Fruit fly (Drosophila melanogaster): ENCODE results near the gene Or85f.

The Or85f gene

DNA sequence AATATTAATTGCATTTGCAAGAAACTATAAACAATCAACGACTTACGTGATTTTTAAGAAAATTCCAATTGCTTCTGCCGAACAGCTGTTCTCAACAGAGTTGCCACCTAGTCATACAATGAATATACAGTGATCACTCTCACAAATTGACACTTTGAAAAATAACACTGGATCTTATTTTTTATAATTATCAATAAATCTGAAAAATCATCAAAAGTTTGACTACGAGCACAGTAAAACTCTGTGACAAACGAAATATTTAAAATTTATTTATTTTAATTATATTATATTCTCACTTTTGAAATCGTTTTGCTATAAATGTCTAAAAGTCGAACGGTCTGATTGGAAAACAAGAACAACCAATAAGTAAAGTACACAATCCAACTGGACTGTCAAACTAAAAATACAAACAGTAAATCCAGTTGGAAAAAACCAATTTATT, 2.0 kb downstream of the Or85f start, which contains the start of gene CG34117 (continued):
- peak; percentile 79 for TF ChIP-seq CG18262 (tag; optimal IDR thresholded peaks at IDR 0.05)
- TF ChIP-seq Rfx (GFP tag; IDR thresholded peaks at IDR 0.05) = peak; percentile 88
- peak; percentile 85 for TF ChIP-seq CG13894 (tag; optimal IDR thresholded peaks at IDR 0.05)
- TF ChIP-seq CG30403 (GFP tag; optimal IDR thresholded peaks at IDR 0.05) = peak; percentile 86
- peak; percentile 74 for TF ChIP-seq HHEX (GFP tag; optimal IDR thresholded peaks at IDR 0.05)
- no peak for TF ChIP-seq GATAe (GFP tag; conservative IDR thresholded peaks at IDR 0.05)
- peak; percentile 53 to 83 for TF ChIP-seq Hr51 (GFP tag; optimal IDR thresholded peaks at IDR 0.05)
- peak; percentile 75 for TF ChIP-seq Nf-YC (tag; optimal IDR thresholded peaks at IDR 0.05)
- peak; percentile 30 for TF ChIP-seq CG12071 (GFP tag; optimal IDR thresholded peaks at IDR 0.05)
- peak; percentile 77 for TF ChIP-seq CG1233 (GFP tag; optimal IDR thresholded peaks at IDR 0.05)
- peak; percentile 16 for TF ChIP-seq ab (GFP tag; optimal IDR thresholded peaks at IDR 0.05)
- TF ChIP-seq eve (GFP tag; optimal IDR thresholded peaks at IDR 0.05) = no peak
- TF ChIP-seq CG10431 (GFP tag; optimal IDR thresholded peaks at IDR 0.05) = peak; percentile 25
- TF ChIP-seq stc (GFP tag; IDR thresholded peaks at IDR 0.05) = peak; percentile 72
- TF ChIP-seq CG9609 (GFP tag; optimal IDR thresholded peaks at IDR 0.05) = no peak
- peak; percentile 88 for TF ChIP-seq CG34422 (GFP tag; IDR thresholded peaks at IDR 0.05)
- peak; percentile 69 for TF ChIP-seq Max (GFP tag; optimal IDR thresholded peaks at IDR 0.05)
- no peak for TF ChIP-seq hth (optimal IDR thresholded peaks at IDR 0.05)
- peak; percentile 2 for TF ChIP-seq zf30C (GFP tag; optimal IDR thresholded peaks at IDR 0.05)
- peak; percentile 56; the same call in 2 of the 3 replicates for TF ChIP-seq H15 (GFP tag; IDR thresholded peaks at IDR 0.05)
- peak; percentile 48 for TF ChIP-seq CG2875 (GFP tag; optimal IDR thresholded peaks at IDR 0.05)
- peak; percentile 84 for TF ChIP-seq Chrac-16 (GFP tag; optimal IDR thresholded peaks at IDR 0.05)
- TF ChIP-seq eyg (GFP tag; optimal IDR thresholded peaks at IDR 0.05) = no peak
- peak; percentile 57 to 93 for TF ChIP-seq Pdp1 (GFP tag; optimal IDR thresholded peaks at IDR 0.05)
- TF ChIP-seq CG34376 (GFP tag; optimal IDR thresholded peaks at IDR 0.05) = peak; percentile 74
- TF ChIP-seq Hr78 (GFP tag; optimal IDR thresholded peaks at IDR 0.05) = peak in 1 of 2 experiments; percentile 17
- TF ChIP-seq Nf-YB (GFP tag; optimal IDR thresholded peaks at IDR 0.05) = peak; percentile 57
- TF ChIP-seq gce (GFP tag; IDR thresholded peaks at IDR 0.05) = peak; percentile 71; the same call in 2 of the 3 replicates
- TF ChIP-seq CG12299 (tag; optimal IDR thresholded peaks at IDR 0.05) = peak; percentile 83
- TF ChIP-seq sima (GFP tag; optimal IDR thresholded peaks at IDR 0.05) = no peak
- peak; percentile 18 for TF ChIP-seq Usf (GFP tag; optimal IDR thresholded peaks at IDR 0.05)
- peak; percentile 50 for TF ChIP-seq gro (GFP tag; optimal IDR thresholded peaks at IDR 0.05)
- TF ChIP-seq pan (optimal IDR thresholded peaks at IDR 0.05) = no peak
- peak in 1 of 2 experiments; percentile 88 for TF ChIP-seq pan (GFP tag; optimal IDR thresholded peaks at IDR 0.05 in 1 of 2, IDR thresholded peaks at IDR 0.05 in 1 of 2)
- TF ChIP-seq sr (GFP tag; IDR thresholded peaks at IDR 0.05) = 0 out of 3 replicates have a peak, but pooled peaks have one; percentile 16
- peak; percentile 34 for TF ChIP-seq CG8089 (GFP tag; optimal IDR thresholded peaks at IDR 0.05)
- peak; percentile 79 for TF ChIP-seq CG31441 (GFP tag; IDR thresholded peaks at IDR 0.05)
- peak; percentile 49 for TF ChIP-seq pnt (GFP tag; optimal IDR thresholded peaks at IDR 0.05)
- peak; percentile 80 for TF ChIP-seq CG17385 (GFP tag; optimal IDR thresholded peaks at IDR 0.05)
- peak; percentile 31 for TF ChIP-seq Ravus (GFP tag; IDR thresholded peaks at IDR 0.05)
- TF ChIP-seq CG34224 (GFP tag; IDR thresholded peaks at IDR 0.05; ENCODE audit: partially characterized antibody) = no peak
- peak in 1 of 2 experiments; percentile 62 for TF ChIP-seq chif (GFP tag; optimal IDR thresholded peaks at IDR 0.05)
- TF ChIP-seq pzg (GFP tag; optimal IDR thresholded peaks at IDR 0.05) = peak; percentile 50
- TF ChIP-seq Mad (GFP tag; optimal IDR thresholded peaks at IDR 0.05) = peak; percentile 55
- TF ChIP-seq E2f2 (GFP tag; IDR thresholded peaks at IDR 0.05) = peak; percentile 54
- TF ChIP-seq hkb (optimal IDR thresholded peaks at IDR 0.05) = no peak
- peak; percentile 88 for TF ChIP-seq hkb (GFP tag; IDR thresholded peaks at IDR 0.05)
- no peak for TF ChIP-seq Sin3A (optimal IDR thresholded peaks at IDR 0.05)
- no peak for TF ChIP-seq fd64A (GFP tag; optimal IDR thresholded peaks at IDR 0.05)
- no peak for TF ChIP-seq Kr (GFP tag; optimal IDR thresholded peaks at IDR 0.05)
- TF ChIP-seq CG9215 (GFP tag; IDR thresholded peaks at IDR 0.05) = peak; percentile 61
- TF ChIP-seq rib (GFP tag; IDR thresholded peaks at IDR 0.05) = 0 out of 2 replicates have a peak, but pooled peaks have one; percentile 52
